Worm (Caenorhabditis elegans): ENCODE results near the gene K01A2.6.

The K01A2.6 gene

ce11 chrII:263563-263962, 36.2 kb upstream of the K01A2.6 start, which contains the start of gene scc-2:
Gene scc-2 (minus strand): TSS chrII:263663.
- TF ChIP-seq snu-23 (GFP tag; optimal IDR thresholded peaks at IDR 0.05) = no peak
- TF ChIP-seq Y116A8C.19 (tag; optimal IDR thresholded peaks at IDR 0.05; ENCODE audit: borderline replicate concordance) = no peak
- TF ChIP-seq pax-3 (tag; optimal IDR thresholded peaks at IDR 0.05) = no peak
- TF ChIP-seq aly-2 (tag; optimal IDR thresholded peaks at IDR 0.05) = no peak
- no peak for TF ChIP-seq nhr-77 (tag; optimal IDR thresholded peaks at IDR 0.05)
- no peak for TF ChIP-seq unc-130 (tag; optimal IDR thresholded peaks at IDR 0.05)
- no peak for TF ChIP-seq rnt-1 (tag; optimal IDR thresholded peaks at IDR 0.05)
- TF ChIP-seq dpl-1 (GFP tag; optimal IDR thresholded peaks at IDR 0.05) = no peak
- TF ChIP-seq isw-1 (GFP tag; IDR thresholded peaks at IDR 0.05) = no peak
- no peak for TF ChIP-seq ets-5 (GFP tag; IDR thresholded peaks at IDR 0.05)
- no peak for TF ChIP-seq dsc-1 (tag; optimal IDR thresholded peaks at IDR 0.05)
- no peak for TF ChIP-seq lir-3 (tag; optimal IDR thresholded peaks at IDR 0.05; ENCODE audit: poor library complexity)
- no peak for TF ChIP-seq ztf-4 (tag; optimal IDR thresholded peaks at IDR 0.05)
- TF ChIP-seq efl-3 (GFP tag; optimal IDR thresholded peaks at IDR 0.05) = no peak
- TF ChIP-seq unc-30 (tag; optimal IDR thresholded peaks at IDR 0.05) = no peak
- no peak for TF ChIP-seq xbp-1 (tag; optimal IDR thresholded peaks at IDR 0.05)
- TF ChIP-seq nhr-28 (tag; optimal IDR thresholded peaks at IDR 0.05) = no peak

ce11 chrII:264053-264452, 35.7 kb upstream of the K01A2.6 start, which contains the start of gene B0432.14:
Gene B0432.14 (plus strand): TSS chrII:264353.
- TF ChIP-seq ceh-82 (tag; optimal IDR thresholded peaks at IDR 0.05) (no peak), ceh-88 (GFP tag; IDR thresholded peaks at IDR 0.05) (no peak), isw-1 (GFP tag; IDR thresholded peaks at IDR 0.05) (no peak), F16B12.6 (tag; optimal IDR thresholded peaks at IDR 0.05) (no peak), skn-1 (tag; optimal IDR thresholded peaks at IDR 0.05) (no peak), sptf-1 (tag; optimal IDR thresholded peaks at IDR 0.05) (no peak), egl-13 (tag; optimal IDR thresholded peaks at IDR 0.05) (no peak)

- no peak for TF ChIP-seq nhr-71 (tag; optimal IDR thresholded peaks at IDR 0.05)
- TF ChIP-seq nhr-19 (GFP tag; conservative IDR thresholded peaks at IDR 0.05) = no peak
- no peak for TF ChIP-seq lin-39 (tag; optimal IDR thresholded peaks at IDR 0.05)
- no peak for TF ChIP-seq sup-37 (GFP tag; optimal IDR thresholded peaks at IDR 0.05)
- TF ChIP-seq snpc-4 (tag; optimal IDR thresholded peaks at IDR 0.05) = no peak
- no peak for TF ChIP-seq alr-1 (tag; optimal IDR thresholded peaks at IDR 0.05; ENCODE audit: borderline replicate concordance)
These were observed 25.9 kb upstream of the K01A2.6 start, which contains the start of gene B0432.7 for ce11 chrII:273872-274271. Gene B0432.7 (minus strand): TSS chrII:273972.

ce11 chrII:278636-279035, 21.1 kb upstream of the K01A2.6 start, which contains the start of gene B0432.8:
Gene B0432.8 (minus strand): TSS chrII:278736.
- TF ChIP-seq Y116A8C.19 (tag; optimal IDR thresholded peaks at IDR 0.05; ENCODE audit: borderline replicate concordance) (no peak), ces-1 (GFP tag; optimal IDR thresholded peaks at IDR 0.05) (no peak), zag-1 (tag; optimal IDR thresholded peaks at IDR 0.05) (no peak), efl-1 (optimal IDR thresholded peaks at IDR 0.05) (no peak), efl-1 (GFP tag; optimal IDR thresholded peaks at IDR 0.05 in 1 of 2) (no peak), nhr-20 (tag; optimal IDR thresholded peaks at IDR 0.05) (no peak), unc-130 (tag; optimal IDR thresholded peaks at IDR 0.05) (no peak), nhr-90 (tag; optimal IDR thresholded peaks at IDR 0.05; ENCODE audit: poor library complexity) (no peak), unc-86 (tag; optimal IDR thresholded peaks at IDR 0.05) (no peak), xbp-1 (tag; optimal IDR thresholded peaks at IDR 0.05) (no peak), mef-2 (tag; optimal IDR thresholded peaks at IDR 0.05) (no peak), vab-15 (tag; optimal IDR thresholded peaks at IDR 0.05) (no peak), hlh-17 (GFP tag; optimal IDR thresholded peaks at IDR 0.05; ENCODE audit: borderline replicate concordance) (no peak), hlh-4 (tag; optimal IDR thresholded peaks at IDR 0.05) (no peak), fkh-4 (tag; optimal IDR thresholded peaks at IDR 0.05; ENCODE audit: borderline replicate concordance) (no peak), blmp-1 (tag; optimal IDR thresholded peaks at IDR 0.05) (no peak), unc-98 (GFP tag; IDR thresholded peaks at IDR 0.05) (no peak), dpl-1 (GFP tag; optimal IDR thresholded peaks at IDR 0.05) (no peak), alr-1 (tag; optimal IDR thresholded peaks at IDR 0.05; ENCODE audit: borderline replicate concordance) (no peak)
